Fruit fly (Drosophila melanogaster) whole organism, embryonic: ENCODE measurements around the gene Faa.

Experiments used
- CG15073 ChIP-seq: fragments of 200-800 bp; sonication (Bioruptor generic); optimal IDR thresholded peaks from 2 replicates; lab custom pipeline; 2016; ENCODE audit warnings: missing biosample characterization, missing genetic modification characterization
- CG8478 ChIP-seq: fragments of >200 bp; optimal IDR thresholded peaks from 2 replicates; lab custom pipeline; 2018
- CG9932 ChIP-seq: fragments of 200-800 bp; sonication (Bioruptor generic); IDR thresholded peaks from 2 replicates; pipeline ENCODE4 v1.3.6; 2022; ENCODE audit warnings: missing biosample characterization, missing genetic modification characterization
- Lhr ChIP-seq: fragments of 200-800 bp; sonication (Bioruptor generic); optimal IDR thresholded peaks from 3 replicates; lab custom pipeline; 2017; ENCODE audit warnings: mild to moderate bottlenecking, missing biosample characterization, missing genetic modification reagents, missing genetic modification characterization
- NC2β ChIP-seq: fragments of 200-800 bp; sonication (Bioruptor generic); optimal IDR thresholded peaks from 2 replicates; lab custom pipeline; 2016; ENCODE audit warnings: missing biosample characterization, missing genetic modification characterization
- chif ChIP-seq, 2 experiments: fragments of 200-800 bp; sonication (Bioruptor generic); optimal IDR thresholded peaks; 3 replicates each; lab custom pipeline; 2016; ENCODE audit warnings: missing biosample characterization in 2 of 2, missing genetic modification characterization in 2 of 2
- gro ChIP-seq: fragments of 200-800 bp; sonication (Bioruptor generic); optimal IDR thresholded peaks from 2 replicates; lab custom pipeline; 2016; ENCODE audit warnings: missing biosample characterization, missing genetic modification characterization
- insv ChIP-seq, 2 experiments: fragments of 200-800 bp; sonication (Bioruptor generic); optimal IDR thresholded peaks; 3 replicates each; lab custom pipeline; 2016 to 2018; ENCODE audit warnings: missing biosample characterization in 2 of 2, missing genetic modification characterization in 2 of 2
- odd ChIP-seq: fragments of 200-800 bp; sonication (Bioruptor generic); optimal IDR thresholded peaks from 2 replicates; lab custom pipeline; 2017; ENCODE audit warnings: missing biosample characterization, mild to moderate bottlenecking, missing genetic modification characterization
- scrt ChIP-seq: fragments of 200-800 bp; sonication (Bioruptor generic); optimal IDR thresholded peaks from 2 replicates; lab custom pipeline; 2018; ENCODE audit warnings: missing biosample characterization, mild to moderate bottlenecking, missing genetic modification characterization, moderate library complexity

DNA sequence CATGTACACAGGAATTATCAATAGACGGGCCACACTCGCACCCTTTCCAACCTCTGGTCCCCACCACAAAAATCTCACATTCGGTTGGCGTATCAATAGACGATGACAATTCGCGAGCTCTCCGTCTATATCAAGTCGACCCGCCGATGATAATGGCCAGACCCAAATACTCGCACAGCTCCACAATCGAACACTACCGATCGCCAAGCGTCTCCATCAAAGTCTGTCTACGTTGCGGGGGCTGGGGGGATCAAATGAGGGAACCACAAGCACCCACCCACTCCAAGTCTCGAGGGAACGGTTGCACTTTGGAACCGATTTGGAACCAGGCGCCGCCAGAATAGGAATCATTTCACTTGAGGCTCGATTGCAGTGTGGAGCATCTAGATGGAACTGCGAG is 5.4 kb downstream of the Faa start:
- TF ChIP-seq Lhr (GFP tag; lab: Kevin White, UChicago) = no peak
- TF ChIP-seq CG15073 (GFP tag; lab: Kevin White, UChicago) = no peak
- no peak for TF ChIP-seq CG8478 (lab: Kevin White, UChicago)
- no peak for TF ChIP-seq scrt (GFP tag; lab: Kevin White, UChicago)
- TF ChIP-seq NC2β (GFP tag; lab: Kevin White, UChicago) = no peak
- TF ChIP-seq insv (GFP tag; optimal IDR thresholded peaks at IDR 0.05; lab: Kevin White, UChicago) = no peak
- no peak for TF ChIP-seq gro (GFP tag; lab: Kevin White, UChicago)
- no peak for TF ChIP-seq odd (GFP tag; lab: Kevin White, UChicago)
- TF ChIP-seq CG9932 (GFP tag; lab: Robert Waterston, UW) = no peak
- no peak for TF ChIP-seq chif (GFP tag; optimal IDR thresholded peaks at IDR 0.05; lab: Kevin White, UChicago)
